Worm (Caenorhabditis elegans) whole organism, midembryonic: ENCODE results near the gene vha-13.
"Not testable (repeated sequence)": the region's sequence is repeated elsewhere in the genome, so short reads cannot be mapped to it uniquely, and the experiment has no call there.

Experiments used
- T22C8.4 ChIP-seq: fragments of 200-800 bp; sonication (Bioruptor generic); IDR thresholded peaks from 2 replicates; pipeline ENCODE4 v1.3.6; 2022; ENCODE audit warnings: missing genetic modification characterization, missing compliant biosample characterization
- cog-1 ChIP-seq: sonication (generic microtip); optimal IDR thresholded peaks from 2 replicates; lab custom pipeline; 2016; ENCODE audit warnings: missing genetic modification characterization, missing compliant biosample characterization
- flt-1 ChIP-seq: fragments of 200-800 bp; sonication (Bioruptor generic); IDR thresholded peaks from 2 replicates; pipeline ENCODE4 v1.3.6; 2022; ENCODE audit warnings: missing genetic modification characterization, missing compliant biosample characterization
- klf-2 ChIP-seq: fragments of 200-800 bp; sonication (Bioruptor generic); conservative IDR thresholded peaks from 2 replicates; pipeline ENCODE4 v1.3.6; 2022; ENCODE audit warnings: missing genetic modification reagents, missing genetic modification characterization, missing compliant biosample characterization
- tab-1 ChIP-seq: fragments of 200-800 bp; sonication (Bioruptor generic); IDR thresholded peaks from 2 replicates; pipeline ENCODE4 v1.3.6; 2022; ENCODE audit warnings: missing genetic modification characterization, missing compliant biosample characterization
- ztf-23 ChIP-seq: fragments of 200-800 bp; sonication (Bioruptor generic); IDR thresholded peaks from 2 replicates; pipeline ENCODE4 v1.3.6; 2022; ENCODE audit warnings: missing genetic modification reagents, missing genetic modification characterization, missing compliant biosample characterization
- ztf-29 ChIP-seq: fragments of 200-800 bp; sonication (Bioruptor generic); IDR thresholded peaks from 2 replicates; pipeline ENCODE4 v1.3.6; 2022; ENCODE audit warnings: missing genetic modification reagents, missing genetic modification characterization, missing compliant biosample characterization

DNA sequence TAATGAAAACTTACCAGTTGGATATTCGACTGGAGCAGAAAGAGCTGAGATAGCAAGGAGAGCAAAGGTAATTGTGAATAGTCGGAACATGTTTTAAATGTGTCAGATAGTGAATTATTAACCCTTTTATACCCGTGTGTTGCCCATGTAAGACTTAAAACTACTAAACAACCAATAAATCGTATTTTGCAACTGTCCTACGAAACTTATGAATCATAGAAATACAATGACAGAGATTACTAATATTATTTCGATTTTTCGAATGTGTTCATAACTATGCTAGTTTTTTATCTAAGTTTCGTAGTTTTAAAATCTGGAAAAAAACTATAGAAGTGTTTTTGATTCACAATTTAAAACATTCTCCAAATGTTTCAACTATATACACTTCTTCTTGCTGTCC lies 44.7 kb upstream of the vha-13 start, which contains the start of gene spig-4:
- not testable (repeated sequence) for TF ChIP-seq ztf-23 (GFP tag; lab: Robert Waterston, UW); ztf-29 (GFP tag; lab: Robert Waterston, UW); flt-1 (GFP tag; lab: Robert Waterston, UW); tab-1 (GFP tag; lab: Robert Waterston, UW); cog-1 (tag; lab: Kevin White, UChicago); T22C8.4 (GFP tag; lab: Robert Waterston, UW); klf-2
